Fruit fly (Drosophila melanogaster): ENCODE data around the gene CG11498.
A peak's percentile ranks its signal among the peaks of the same experiment; 100 is the strongest.

The CG11498 gene

dm6 chr3R:30189836-30190235 lies 29.6 kb upstream of the CG11498 start (continued):
- TF ChIP-seq CG33213 (GFP tag; optimal IDR thresholded peaks at IDR 0.05), result peak; percentile 38
- no peak for TF ChIP-seq pfk (GFP tag; optimal IDR thresholded peaks at IDR 0.05)
- peak; percentile 76 for TF ChIP-seq Asciz (GFP tag; optimal IDR thresholded peaks at IDR 0.05)
- TF ChIP-seq CG10366 (GFP tag; IDR thresholded peaks at IDR 0.05), result peak; percentile 78
- TF ChIP-seq CG3726 (GFP tag; IDR thresholded peaks at IDR 0.05), result peak; percentile 81
- TF ChIP-seq CG2129 (GFP tag; IDR thresholded peaks at IDR 0.05; ENCODE audit: partially characterized antibody), result no peak
- no peak for TF ChIP-seq pb (GFP tag; optimal IDR thresholded peaks at IDR 0.05)
- TF ChIP-seq kah (GFP tag; optimal IDR thresholded peaks at IDR 0.05), result peak; percentile 40
- TF ChIP-seq pita (GFP tag; optimal IDR thresholded peaks at IDR 0.05), result no peak
- TF ChIP-seq CG7745 (tag; optimal IDR thresholded peaks at IDR 0.05), result no peak
- TF ChIP-seq lola (GFP tag; optimal IDR thresholded peaks at IDR 0.05), result peak in 1 of 3 experiments; percentile 43
- TF ChIP-seq CG12155 (GFP tag; optimal IDR thresholded peaks at IDR 0.05), result peak; percentile 54
- TF ChIP-seq CG6854 (GFP tag; optimal IDR thresholded peaks at IDR 0.05), result peak; percentile 29
- TF ChIP-seq inv (GFP tag; IDR thresholded peaks at IDR 0.05; ENCODE audit: partially characterized antibody), result no peak
- peak; percentile 80 for TF ChIP-seq ttk (GFP tag; IDR thresholded peaks at IDR 0.05)
- TF ChIP-seq CG3163 (GFP tag; optimal IDR thresholded peaks at IDR 0.05), result no peak
- peak; percentile 49; the same call in 1 of the 2 replicates for TF ChIP-seq seq (GFP tag; IDR thresholded peaks at IDR 0.05)
- TF ChIP-seq ci (GFP tag; IDR thresholded peaks at IDR 0.05), result peak; percentile 92
- peak; percentile 78 for TF ChIP-seq Atf6 (GFP tag; IDR thresholded peaks at IDR 0.05)
- peak; percentile 52 for TF ChIP-seq klu (GFP tag; IDR thresholded peaks at IDR 0.05)
- TF ChIP-seq Sin3A (optimal IDR thresholded peaks at IDR 0.05), result no peak
- TF ChIP-seq Dip2 (GFP tag; IDR thresholded peaks at IDR 0.05), result no peak
- peak; percentile 66 for TF ChIP-seq CG12071 (GFP tag; optimal IDR thresholded peaks at IDR 0.05)
- TF ChIP-seq sc (optimal IDR thresholded peaks at IDR 0.05), result no peak
- peak; percentile 21 for TF ChIP-seq sc (GFP tag; optimal IDR thresholded peaks at IDR 0.05)
- TF ChIP-seq E2f2 (GFP tag; IDR thresholded peaks at IDR 0.05), result peak; percentile 43; the same call in 1 of the 2 replicates
- peak; percentile 56 for TF ChIP-seq CG9437 (GFP tag; optimal IDR thresholded peaks at IDR 0.05)
- TF ChIP-seq nerfin-2 (GFP tag; IDR thresholded peaks at IDR 0.05; ENCODE audit: partially characterized antibody), result no peak
- peak; percentile 41; the same call in 1 of the 2 replicates for TF ChIP-seq wdn (GFP tag; IDR thresholded peaks at IDR 0.05)
- TF ChIP-seq phol (tag; optimal IDR thresholded peaks at IDR 0.05), result peak; percentile 78
- TF ChIP-seq ro (GFP tag; IDR thresholded peaks at IDR 0.05), result peak; percentile 67
- no peak for TF ChIP-seq pzg (GFP tag; optimal IDR thresholded peaks at IDR 0.05)
- 0 out of 2 replicates have a peak, but pooled peaks have one; percentile 37 for TF ChIP-seq CG10959 (GFP tag; IDR thresholded peaks at IDR 0.05)
- peak; percentile 82 for TF ChIP-seq CG2678 (tag; optimal IDR thresholded peaks at IDR 0.05)
- TF ChIP-seq CG12769 (tag; optimal IDR thresholded peaks at IDR 0.05), result peak; percentile 80
- no peak for TF ChIP-seq sna (GFP tag; IDR thresholded peaks at IDR 0.05; ENCODE audit: partially characterized antibody)
- no peak for TF ChIP-seq mirr (GFP tag; optimal IDR thresholded peaks at IDR 0.05)
- TF ChIP-seq CG4854 (GFP tag; optimal IDR thresholded peaks at IDR 0.05), result peak; percentile 36
- 0 out of 2 replicates have a peak, but pooled peaks have one; percentile 48 for TF ChIP-seq gsb (GFP tag; IDR thresholded peaks at IDR 0.05)
- peak; percentile 86 for TF ChIP-seq Xrp1 (GFP tag; IDR thresholded peaks at IDR 0.05)
- peak; percentile 80 for TF ChIP-seq esg (GFP tag; conservative IDR thresholded peaks at IDR 0.05)
- no peak for TF ChIP-seq rib (GFP tag; IDR thresholded peaks at IDR 0.05)
- peak; percentile 58 for TF ChIP-seq CG11696 (GFP tag; IDR thresholded peaks at IDR 0.05)
- TF ChIP-seq Myb (GFP tag; optimal IDR thresholded peaks at IDR 0.05), result no peak
- TF ChIP-seq Dbx (GFP tag; IDR thresholded peaks at IDR 0.05), result peak; percentile 72
- no peak for TF ChIP-seq CG4282 (GFP tag; optimal IDR thresholded peaks at IDR 0.05)
- no peak for TF ChIP-seq bowl (GFP tag; IDR thresholded peaks at IDR 0.05)
- TF ChIP-seq CG6654 (GFP tag; optimal IDR thresholded peaks at IDR 0.05), result peak; percentile 20
- no peak for TF ChIP-seq CG7963 (GFP tag; IDR thresholded peaks at IDR 0.05; ENCODE audit: partially characterized antibody)
- TF ChIP-seq h (optimal IDR thresholded peaks at IDR 0.05), result no peak
- peak; percentile 66 for TF ChIP-seq Optix (GFP tag; IDR thresholded peaks at IDR 0.05)
- peak in 1 of 2 experiments; percentile 34 for TF ChIP-seq Hr78 (GFP tag; optimal IDR thresholded peaks at IDR 0.05)
